Fruit fly (Drosophila melanogaster): ENCODE measurements around the gene CG43736.
A peak's percentile ranks its signal among the peaks of the same experiment; 100 is the strongest.

The CG43736 gene

DNA sequence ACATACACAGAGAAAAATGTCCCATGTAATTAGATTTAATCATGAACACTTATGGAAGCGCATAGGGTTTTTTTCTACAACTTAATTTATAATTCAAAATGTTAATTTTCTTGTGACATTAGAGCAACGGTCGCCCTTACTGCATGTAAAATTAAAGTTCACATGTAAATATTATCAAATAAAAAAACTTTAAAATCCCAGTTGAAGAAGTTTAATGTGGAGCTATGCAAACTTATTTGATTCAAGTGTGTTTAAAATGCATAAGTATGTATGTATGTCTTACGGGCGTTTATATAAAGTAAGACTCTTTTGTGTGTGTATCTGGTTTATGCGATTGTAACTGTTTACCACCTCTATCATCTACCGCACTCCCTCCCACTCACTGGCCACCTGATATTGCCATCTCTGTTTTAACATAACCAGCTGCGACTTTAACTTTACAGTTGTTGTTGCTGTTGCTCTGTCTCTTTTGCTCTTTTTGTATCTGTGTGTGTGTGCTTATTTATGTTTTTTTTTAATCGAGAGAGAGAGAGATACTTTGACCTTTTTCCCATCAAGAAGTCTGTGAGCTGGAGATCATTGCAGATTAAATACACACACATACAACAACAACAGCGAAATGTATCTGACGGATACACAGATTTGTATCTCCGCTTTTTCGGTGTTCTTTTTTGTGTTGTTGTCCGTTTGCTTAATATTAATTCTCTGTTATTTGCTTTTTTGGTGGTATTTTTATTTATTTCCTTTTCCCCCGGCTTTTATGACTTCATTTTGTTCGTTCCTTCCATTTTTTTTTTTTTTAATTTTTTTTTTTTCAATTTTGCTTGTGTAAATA lies 8.1 kb upstream of the CG43736 start (continued):
- TF ChIP-seq CG10979 (tag; optimal IDR thresholded peaks at IDR 0.05) (peak; percentile 85), vfl (GFP tag; optimal IDR thresholded peaks at IDR 0.05) (peak; percentile 62), CG7928 (GFP tag; optimal IDR thresholded peaks at IDR 0.05) (no peak), pfk (GFP tag; optimal IDR thresholded peaks at IDR 0.05) (peak; percentile 43), fd64A (GFP tag; optimal IDR thresholded peaks at IDR 0.05) (peak; percentile 41), Meics (GFP tag; optimal IDR thresholded peaks at IDR 0.05) (peak; percentile 75), gcm2 (GFP tag; optimal IDR thresholded peaks at IDR 0.05) (peak; percentile 82), Ssrp (tag; optimal IDR thresholded peaks at IDR 0.05) (peak; percentile 95), Hand (GFP tag; optimal IDR thresholded peaks at IDR 0.05) (peak; percentile 74), B-H2 (GFP tag; optimal IDR thresholded peaks at IDR 0.05) (peak; percentile 14), sqz (GFP tag; optimal IDR thresholded peaks at IDR 0.05) (peak; percentile 93), CG3407 (GFP tag; optimal IDR thresholded peaks at IDR 0.05) (peak; percentile 86), HLH3B (GFP tag; IDR thresholded peaks at IDR 0.05) (peak; percentile 74), Mes4 (GFP tag; optimal IDR thresholded peaks at IDR 0.05) (peak; percentile 76), CG11696 (GFP tag; IDR thresholded peaks at IDR 0.05) (0 out of 2 replicates have a peak, but pooled peaks have one; percentile 44), CG31224 (GFP tag; IDR thresholded peaks at IDR 0.05) (peak; percentile 45), Rfx (GFP tag; IDR thresholded peaks at IDR 0.05) (peak; percentile 26; the same call in 1 of the 2 replicates), ci (GFP tag; IDR thresholded peaks at IDR 0.05) (peak; percentile 80), CG11093 (GFP tag; IDR thresholded peaks at IDR 0.05) (peak; percentile 71), HLH54F (GFP tag; optimal IDR thresholded peaks at IDR 0.05) (peak; percentile 19), CG9437 (GFP tag; optimal IDR thresholded peaks at IDR 0.05) (peak; percentile 91), CG1024 (GFP tag; IDR thresholded peaks at IDR 0.05) (no peak), CG4707 (GFP tag; optimal IDR thresholded peaks at IDR 0.05) (peak; percentile 81), CG9727 (GFP tag; optimal IDR thresholded peaks at IDR 0.05) (peak; percentile 69), CG17359 (tag; optimal IDR thresholded peaks at IDR 0.05) (peak; percentile 78), CG11398 (GFP tag; optimal IDR thresholded peaks at IDR 0.05) (no peak), ATbp (GFP tag; optimal IDR thresholded peaks at IDR 0.05) (peak; percentile 77), CG17612 (GFP tag; IDR thresholded peaks at IDR 0.05) (no peak), Asciz (GFP tag; optimal IDR thresholded peaks at IDR 0.05) (peak; percentile 82), esg (GFP tag; conservative IDR thresholded peaks at IDR 0.05) (peak; percentile 82), fd96Cb (tag; optimal IDR thresholded peaks at IDR 0.05) (peak; percentile 84), Stat92E (GFP tag; optimal IDR thresholded peaks at IDR 0.05) (no peak), crc (GFP tag; optimal IDR thresholded peaks at IDR 0.05) (peak; percentile 56), CG4282 (GFP tag; optimal IDR thresholded peaks at IDR 0.05) (peak; percentile 8), Tbp (GFP tag; optimal IDR thresholded peaks at IDR 0.05) (no peak), NK7.1 (GFP tag; optimal IDR thresholded peaks at IDR 0.05) (peak; percentile 54), usp (GFP tag; optimal IDR thresholded peaks at IDR 0.05) (no peak), gro (GFP tag; optimal IDR thresholded peaks at IDR 0.05) (peak; percentile 8), aop (GFP tag; IDR thresholded peaks at IDR 0.05) (no peak), CG6689 (GFP tag; IDR thresholded peaks at IDR 0.05) (peak; percentile 78), CG15479 (GFP tag; optimal IDR thresholded peaks at IDR 0.05) (peak; percentile 38), tap (tag; optimal IDR thresholded peaks at IDR 0.05) (peak; percentile 72), CG30403 (GFP tag; optimal IDR thresholded peaks at IDR 0.05) (peak; percentile 94), ind (GFP tag; optimal IDR thresholded peaks at IDR 0.05) (peak; percentile 66), Mrtf (GFP tag; IDR thresholded peaks at IDR 0.05) (0 out of 3 replicates have a peak, but pooled peaks have one; percentile 39), CG2129 (GFP tag; IDR thresholded peaks at IDR 0.05; ENCODE audit: partially characterized antibody) (no peak), br (optimal IDR thresholded peaks at IDR 0.05) (no peak), D19A (tag; optimal IDR thresholded peaks at IDR 0.05) (peak; percentile 69), tx (GFP tag; optimal IDR thresholded peaks at IDR 0.05) (peak; percentile 84)

Measured in whole organism, embryonic.